Fruit fly (Drosophila melanogaster): ENCODE results near the gene Sec3.

Sec3 gene

DNA sequence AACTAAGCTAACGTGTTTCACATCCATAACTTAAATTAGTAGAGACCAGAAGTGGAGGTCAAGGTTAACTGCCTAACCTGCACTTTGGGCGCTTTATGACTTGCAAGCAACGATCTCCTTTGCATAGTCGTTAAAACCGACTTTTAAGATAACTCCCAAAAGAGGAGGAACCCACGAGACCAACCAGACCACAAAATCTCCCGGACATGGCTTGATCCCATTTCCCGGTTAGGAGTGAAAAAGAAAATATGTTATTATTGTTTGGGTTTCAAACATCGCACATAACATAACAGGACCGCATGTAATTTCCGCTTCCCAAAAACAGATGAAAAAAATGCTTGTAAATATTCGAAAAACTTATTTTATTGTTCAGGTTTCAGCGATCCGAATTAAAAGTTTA lies 41.7 kb downstream of the Sec3 start:
- TF ChIP-seq acj6 (GFP tag; optimal IDR thresholded peaks at IDR 0.05) (no peak), Ets21C (GFP tag; optimal IDR thresholded peaks at IDR 0.05) (no peak), CG3032 (tag; optimal IDR thresholded peaks at IDR 0.05) (no peak), cyc (GFP tag; optimal IDR thresholded peaks at IDR 0.05) (no peak), CG6808 (GFP tag; optimal IDR thresholded peaks at IDR 0.05) (no peak), CG8319 (GFP tag; optimal IDR thresholded peaks at IDR 0.05) (no peak), Sox14 (GFP tag; optimal IDR thresholded peaks at IDR 0.05) (no peak), CG11902 (GFP tag; optimal IDR thresholded peaks at IDR 0.05) (no peak), CG16779 (tag; optimal IDR thresholded peaks at IDR 0.05) (no peak), fd85E (GFP tag; optimal IDR thresholded peaks at IDR 0.05) (no peak), Met (GFP tag; optimal IDR thresholded peaks at IDR 0.05) (no peak), lz (GFP tag; optimal IDR thresholded peaks at IDR 0.05) (no peak), esn (GFP tag; optimal IDR thresholded peaks at IDR 0.05) (no peak), CG11762 (GFP tag; optimal IDR thresholded peaks at IDR 0.05; ENCODE audit: insufficient read depth) (no peak), CG3919 (GFP tag; optimal IDR thresholded peaks at IDR 0.05) (no peak), ss (GFP tag; optimal IDR thresholded peaks at IDR 0.05) (no peak), achi (GFP tag; optimal IDR thresholded peaks at IDR 0.05) (no peak), vri (GFP tag; optimal IDR thresholded peaks at IDR 0.05) (no peak), CG1621 (tag; optimal IDR thresholded peaks at IDR 0.05) (no peak)

DNA sequence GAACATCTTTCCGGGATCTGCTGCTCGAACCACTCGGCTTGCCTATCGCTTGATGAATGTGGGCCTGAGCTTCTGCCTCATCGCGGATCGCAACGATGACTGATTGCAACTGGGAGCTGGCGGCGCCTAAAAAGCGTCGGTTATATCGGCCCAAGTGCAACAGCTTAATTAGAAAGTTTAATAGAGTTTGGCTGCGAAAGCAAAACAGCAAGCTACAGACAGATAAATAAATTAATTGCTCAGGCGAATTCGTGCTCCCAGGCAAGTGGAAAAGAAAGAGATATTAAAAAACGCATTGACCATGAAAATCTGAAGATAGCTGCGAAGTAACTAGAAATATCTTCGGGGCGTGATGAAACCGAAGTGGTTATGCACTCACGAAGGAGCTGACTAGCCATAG lies 42.4 kb downstream of the Sec3 start, which contains the start of gene CG13728:
TSS of gene CG13728 (minus strand) at position 101 of the 400 bp plus-strand sequence.
- no peak for TF ChIP-seq CG8632 (GFP tag; optimal IDR thresholded peaks at IDR 0.05)
- TF ChIP-seq CG11902 (GFP tag; optimal IDR thresholded peaks at IDR 0.05), result no peak
- no peak for TF ChIP-seq Met (GFP tag; optimal IDR thresholded peaks at IDR 0.05)
- no peak for TF ChIP-seq topi (GFP tag; optimal IDR thresholded peaks at IDR 0.05)
- TF ChIP-seq Lpt (GFP tag; optimal IDR thresholded peaks at IDR 0.05), result no peak
- no peak for TF ChIP-seq Gug (GFP tag; IDR thresholded peaks at IDR 0.05)
- TF ChIP-seq CG6276 (GFP tag; optimal IDR thresholded peaks at IDR 0.05), result no peak
- no peak for TF ChIP-seq Ets21C (GFP tag; optimal IDR thresholded peaks at IDR 0.05)
- no peak for TF ChIP-seq Blimp-1 (GFP tag; optimal IDR thresholded peaks at IDR 0.05)

DNA sequence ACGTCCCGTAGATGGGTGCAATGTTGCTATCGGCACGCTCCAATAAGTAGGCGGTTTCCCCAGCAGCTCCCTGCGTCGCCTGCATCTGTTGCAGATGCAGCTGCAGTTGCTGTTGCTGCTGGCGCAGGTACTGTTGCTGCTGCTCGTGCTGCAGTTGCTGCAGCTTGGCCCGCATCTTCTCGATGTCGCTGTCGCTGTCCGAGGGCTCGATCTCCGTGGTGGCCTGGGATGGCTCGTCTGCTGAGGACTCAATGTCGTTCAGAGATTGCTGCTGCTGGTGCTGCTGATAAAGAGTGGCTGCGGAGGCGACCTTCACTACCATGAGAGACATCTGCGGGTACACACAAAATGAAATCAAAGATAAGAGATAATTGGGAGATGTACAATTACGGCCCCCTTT lies 43.0 kb downstream of the Sec3 start:
- TF ChIP-seq Sox14 (GFP tag; optimal IDR thresholded peaks at IDR 0.05) (no peak), CG8119 (GFP tag; IDR thresholded peaks at IDR 0.05) (no peak), ss (GFP tag; optimal IDR thresholded peaks at IDR 0.05) (peak in 1 of 2 experiments; percentile 86)

DNA sequence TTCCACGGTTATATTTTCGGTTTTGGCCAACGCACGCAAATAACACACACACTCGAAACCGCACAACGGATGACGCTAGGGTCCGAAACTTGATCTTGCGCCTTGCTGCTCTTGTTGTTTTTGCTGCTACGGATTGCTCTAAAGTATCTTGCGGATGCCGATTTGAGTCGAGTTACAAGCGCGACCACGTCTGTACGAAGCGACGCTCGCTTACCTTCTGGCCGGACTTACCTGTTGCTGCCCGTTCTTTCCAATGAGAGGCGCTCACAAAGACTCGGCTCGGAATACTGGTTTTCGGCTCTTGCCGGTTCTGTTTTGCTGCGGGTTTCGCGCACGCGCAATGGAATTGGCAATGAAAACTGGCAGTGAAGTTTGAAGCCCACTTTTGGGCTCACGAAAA lies 45.7 kb downstream of the Sec3 start, which contains the start of gene Cad74A:
TSS of gene Cad74A (minus strand) at position 220 of the 400 bp plus-strand sequence.
- TF ChIP-seq topi (GFP tag; optimal IDR thresholded peaks at IDR 0.05) (no peak), eg (GFP tag; IDR thresholded peaks at IDR 0.05) (peak; percentile 52; the same call in 2 of the 3 replicates), CG15336 (GFP tag; IDR thresholded peaks at IDR 0.05) (peak; percentile 55; the same call in 1 of the 2 replicates), Hr4 (GFP tag; optimal IDR thresholded peaks at IDR 0.05) (no peak), Hr38 (GFP tag; optimal IDR thresholded peaks at IDR 0.05) (no peak), fkh (GFP tag; optimal IDR thresholded peaks at IDR 0.05) (peak; percentile 8), Eip75B (GFP tag; optimal IDR thresholded peaks at IDR 0.05) (peak; percentile 18), ss (GFP tag; optimal IDR thresholded peaks at IDR 0.05) (peak in 1 of 2 experiments; percentile 46), fd85E (GFP tag; optimal IDR thresholded peaks at IDR 0.05) (no peak), CG8119 (GFP tag; IDR thresholded peaks at IDR 0.05) (peak; percentile 51; the same call in 2 of the 3 replicates), Lpt (GFP tag; optimal IDR thresholded peaks at IDR 0.05) (peak; percentile 32), acj6 (GFP tag; optimal IDR thresholded peaks at IDR 0.05) (no peak), CG34406 (GFP tag; optimal IDR thresholded peaks at IDR 0.05) (no peak), CG1621 (tag; optimal IDR thresholded peaks at IDR 0.05) (peak; percentile 91), CG6163 (GFP tag; IDR thresholded peaks at IDR 0.05) (peak; percentile 51; the same call in 2 of the 3 replicates), CG8632 (GFP tag; optimal IDR thresholded peaks at IDR 0.05) (no peak), Eip78C (GFP tag) (peak; percentile 86)
